Worm (Caenorhabditis elegans): ENCODE results near the gene R09F10.1.

DNA sequence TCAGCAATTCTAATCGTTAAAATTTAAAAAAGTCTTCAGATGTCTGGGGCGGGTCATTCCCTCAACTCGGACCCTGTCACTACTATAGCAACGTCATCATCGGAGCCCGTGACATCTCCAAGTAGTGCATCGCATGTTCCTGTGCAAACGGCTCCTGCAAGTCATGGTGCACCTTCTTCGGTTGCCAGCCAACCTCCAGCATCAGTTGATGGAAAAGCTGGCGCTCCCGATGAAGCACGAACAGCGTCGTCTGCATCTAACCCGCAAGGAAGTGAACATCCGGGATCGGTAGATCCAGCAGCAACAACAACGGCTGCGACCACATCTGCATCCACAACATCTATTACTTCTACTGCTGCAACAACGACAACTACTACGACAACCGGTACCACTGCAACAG, 28.8 kb upstream of the R09F10.1 start, which contains the start of gene R09F10.3:
- TF ChIP-seq egl-27 (tag; optimal IDR thresholded peaks at IDR 0.05), result no peak
- no peak for TF ChIP-seq pha-4 (GFP tag; IDR thresholded peaks at IDR 0.05)
- TF ChIP-seq pha-4 (tag; optimal IDR thresholded peaks at IDR 0.05), result no peak
- no peak for TF ChIP-seq zfp-2 (tag; optimal IDR thresholded peaks at IDR 0.05)
- no peak for TF ChIP-seq ceh-28 (tag; optimal IDR thresholded peaks at IDR 0.05)
- no peak for TF ChIP-seq mep-1 (tag; optimal IDR thresholded peaks at IDR 0.05)
- TF ChIP-seq lin-1 (GFP tag; IDR thresholded peaks at IDR 0.05), result no peak
- TF ChIP-seq spr-1 (tag; optimal IDR thresholded peaks at IDR 0.05), result no peak
- TF ChIP-seq R02D3.7 (tag; optimal IDR thresholded peaks at IDR 0.05), result no peak
- no peak for TF ChIP-seq pqm-1 (tag; optimal IDR thresholded peaks at IDR 0.05)
- TF ChIP-seq daf-12 (tag; optimal IDR thresholded peaks at IDR 0.05), result no peak
- TF ChIP-seq ZK546.5 (tag; optimal IDR thresholded peaks at IDR 0.05), result no peak
- TF ChIP-seq mdl-1 (tag; optimal IDR thresholded peaks at IDR 0.05), result no peak
- no peak for TF ChIP-seq nhr-11 (tag; optimal IDR thresholded peaks at IDR 0.05)
- no peak for TF ChIP-seq nhr-48 (tag; optimal IDR thresholded peaks at IDR 0.05)

Measured in whole organism, L4 larva.